Worm (Caenorhabditis elegans): ENCODE data around the gene cyp-13A2.

DNA sequence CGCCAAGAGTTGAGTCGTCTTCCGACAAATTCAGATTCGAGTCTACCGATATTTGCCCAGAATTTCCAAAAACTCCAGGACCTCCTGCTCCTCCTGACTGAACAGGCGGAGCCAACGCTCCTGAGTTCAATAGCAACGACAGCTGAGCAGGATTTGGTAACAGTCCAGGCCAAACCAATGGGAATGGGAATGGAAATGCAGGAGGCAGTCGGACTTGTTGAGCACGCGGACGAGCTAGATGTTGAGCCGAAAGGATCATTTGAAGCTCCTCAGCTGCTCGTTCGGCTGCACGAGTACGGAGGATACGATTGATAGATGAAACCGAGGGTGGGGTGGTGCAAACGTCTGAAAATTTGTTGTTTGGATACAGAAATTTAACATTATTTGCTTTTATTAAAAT, 39.5 kb upstream of the cyp-13A2 start:
- no peak for TF ChIP-seq ceh-18 (tag; optimal IDR thresholded peaks at IDR 0.05)
- no peak for TF ChIP-seq nfya-1 (tag; optimal IDR thresholded peaks at IDR 0.05)
- no peak for TF ChIP-seq pha-4 (tag; optimal IDR thresholded peaks at IDR 0.05)
- no peak for TF ChIP-seq pag-3 (tag; optimal IDR thresholded peaks at IDR 0.05; ENCODE audit: borderline replicate concordance)
- no peak for TF ChIP-seq dmd-4 (tag; optimal IDR thresholded peaks at IDR 0.05; ENCODE audit: borderline replicate concordance)
- TF ChIP-seq pha-2 (tag; optimal IDR thresholded peaks at IDR 0.05), result no peak
- no peak for TF ChIP-seq fkh-10 (GFP tag; optimal IDR thresholded peaks at IDR 0.05)
- no peak for TF ChIP-seq che-1 (tag; optimal IDR thresholded peaks at IDR 0.05)
- TF ChIP-seq nhr-11 (tag; optimal IDR thresholded peaks at IDR 0.05), result no peak
- no peak for TF ChIP-seq ztf-16 (tag; optimal IDR thresholded peaks at IDR 0.05)

Data from whole organism, late embryonic.